Worm (Caenorhabditis elegans): Measurements from ENCODE around the gene fbxa-126.

fbxa-126 gene

ce11 chrIV:14318054-14318453, 3.5 kb downstream of the fbxa-126 start:
- TF ChIP-seq ZK185.1 (tag; optimal IDR thresholded peaks at IDR 0.05; ENCODE audit: poor library complexity, severe bottlenecking), result no peak
- no peak for TF ChIP-seq sdz-38 (tag; optimal IDR thresholded peaks at IDR 0.05)
- no peak for TF ChIP-seq rpc-1 (optimal IDR thresholded peaks at IDR 0.05)
- no peak for TF ChIP-seq rpc-1 (tag; optimal IDR thresholded peaks at IDR 0.05)
- no peak for TF ChIP-seq attf-3 (GFP tag; conservative IDR thresholded peaks at IDR 0.05)
- TF ChIP-seq Y53G8AR.9 (GFP tag; conservative IDR thresholded peaks at IDR 0.05), result no peak
- no peak for TF ChIP-seq lin-54 (GFP tag; optimal IDR thresholded peaks at IDR 0.05)
- TF ChIP-seq snpc-4 (GFP tag; optimal IDR thresholded peaks at IDR 0.05), result no peak
- peak in 2 of 4 experiments; percentile 24 to 69 for TF ChIP-seq snpc-4 (tag; optimal IDR thresholded peaks at IDR 0.05)
- no peak for TF ChIP-seq die-1 (tag; optimal IDR thresholded peaks at IDR 0.05)
- TF ChIP-seq hmg-1.2 (GFP tag; IDR thresholded peaks at IDR 0.05), result no peak
- no peak for TF ChIP-seq tbx-9 (tag; optimal IDR thresholded peaks at IDR 0.05; ENCODE audit: borderline replicate concordance)
- TF ChIP-seq attf-6 (GFP tag; IDR thresholded peaks at IDR 0.05), result peak; percentile 62; the same call in 1 of the 2 replicates
- no peak for TF ChIP-seq snpc-1.1 (tag; optimal IDR thresholded peaks at IDR 0.05; ENCODE audit: insufficient read depth)
- no peak for TF ChIP-seq F55B11.4 (tag; optimal IDR thresholded peaks at IDR 0.05; ENCODE audit: borderline replicate concordance, insufficient read depth)

- TF ChIP-seq attf-6 (GFP tag; IDR thresholded peaks at IDR 0.05), result peak; percentile 85
- peak; percentile 55 for TF ChIP-seq snpc-4 (GFP tag; optimal IDR thresholded peaks at IDR 0.05)
- TF ChIP-seq snpc-4 (tag; optimal IDR thresholded peaks at IDR 0.05), result peak; percentile 70 to 95 (median 78)
- TF ChIP-seq snpc-1.1 (tag; optimal IDR thresholded peaks at IDR 0.05; ENCODE audit: insufficient read depth), result peak; percentile 66
Observed at ce11 chrIV:14307381-14307999, 14.1 kb downstream of the fbxa-126 start.

DNA sequence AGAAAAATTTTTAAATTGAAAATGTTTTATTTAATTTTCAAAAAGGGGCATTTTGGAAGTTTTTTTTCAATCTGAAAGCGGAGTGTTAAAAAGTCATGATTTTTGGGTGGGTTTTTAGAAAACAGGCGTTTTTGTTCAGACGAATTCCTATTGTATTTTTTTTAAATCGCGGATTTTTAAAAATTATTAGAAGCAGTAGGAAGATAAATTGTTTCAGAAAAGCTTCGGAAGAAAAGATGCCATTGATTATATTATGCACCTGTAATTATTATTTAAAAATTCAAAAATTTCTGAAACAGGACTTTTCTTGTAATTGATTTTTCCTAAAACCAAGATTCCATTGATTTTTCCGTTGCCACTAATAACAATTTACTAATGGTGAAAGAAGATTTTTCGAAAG, 15.7 kb downstream of the fbxa-126 start:
- TF ChIP-seq snpc-4 (GFP tag; optimal IDR thresholded peaks at IDR 0.05) (no peak), snpc-4 (tag; optimal IDR thresholded peaks at IDR 0.05) (peak in 2 of 4 experiments; percentile 41 to 49), nhr-90 (tag; optimal IDR thresholded peaks at IDR 0.05) (no peak)

DNA sequence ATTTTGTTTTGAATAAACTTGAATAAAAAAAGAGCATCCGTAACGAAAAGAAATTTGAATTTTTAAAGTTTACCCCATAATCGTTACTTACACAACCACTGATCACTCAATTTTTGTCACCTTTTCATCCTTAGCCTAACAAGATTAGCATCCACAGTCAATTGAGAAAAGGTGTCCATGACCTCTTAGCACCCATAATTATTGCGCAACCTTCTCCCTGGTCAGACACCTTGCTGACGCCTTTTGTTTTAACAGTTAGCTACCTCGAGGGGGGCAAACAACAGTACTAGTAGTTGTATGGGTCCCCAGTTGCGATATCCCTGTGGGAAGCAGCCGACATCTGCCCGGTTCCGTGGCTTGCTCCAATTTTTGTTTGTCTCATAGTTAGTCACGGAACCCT, 24.5 kb downstream of the fbxa-126 start:
- TF ChIP-seq madf-8 (GFP tag; conservative IDR thresholded peaks at IDR 0.05) (no peak), nfyb-1 (GFP tag; IDR thresholded peaks at IDR 0.05) (no peak), attf-3 (GFP tag; conservative IDR thresholded peaks at IDR 0.05) (no peak), F33H1.4 (GFP tag; IDR thresholded peaks at IDR 0.05) (no peak), nhr-80 (tag; optimal IDR thresholded peaks at IDR 0.05) (no peak), lin-54 (GFP tag; optimal IDR thresholded peaks at IDR 0.05) (no peak), ceh-100 (GFP tag; IDR thresholded peaks at IDR 0.05) (no peak), nfya-1 (tag; optimal IDR thresholded peaks at IDR 0.05; ENCODE audit: borderline replicate concordance, insufficient read depth) (no peak), madf-10 (tag; optimal IDR thresholded peaks at IDR 0.05) (no peak), F39B2.1 (GFP tag; IDR thresholded peaks at IDR 0.05) (no peak), ztf-3 (GFP tag; optimal IDR thresholded peaks at IDR 0.05) (no peak), T07F8.4 (tag; optimal IDR thresholded peaks at IDR 0.05) (no peak), ceh-40 (GFP tag; IDR thresholded peaks at IDR 0.05) (no peak), sea-2 (GFP tag; IDR thresholded peaks at IDR 0.05) (no peak), C06A6.2 (GFP tag; conservative IDR thresholded peaks at IDR 0.05) (no peak), F52B5.7 (tag; optimal IDR thresholded peaks at IDR 0.05) (no peak), somi-1 (GFP tag; optimal IDR thresholded peaks at IDR 0.05) (no peak), T26A5.8 (tag; optimal IDR thresholded peaks at IDR 0.05) (no peak)

DNA sequence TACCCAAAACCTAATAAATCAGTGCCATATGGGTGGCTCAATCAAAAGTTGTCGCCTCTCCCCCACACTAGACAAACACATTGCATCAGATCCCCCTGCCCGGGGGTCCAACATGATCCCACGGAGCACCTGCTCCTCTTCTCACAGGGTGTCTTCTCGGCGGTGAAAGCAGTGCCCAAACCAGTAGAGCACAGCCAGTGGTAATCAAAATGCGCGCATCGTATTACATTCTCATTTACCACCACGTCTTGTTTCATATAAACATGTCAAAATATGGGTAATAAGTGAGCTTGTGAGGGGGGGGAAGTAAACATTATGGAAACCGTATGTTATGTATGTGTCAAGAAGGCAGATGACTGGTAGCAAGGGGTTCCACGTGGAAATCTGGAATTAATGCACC, 26.3 kb downstream of the fbxa-126 start:
- TF ChIP-seq lir-1 (GFP tag; conservative IDR thresholded peaks at IDR 0.05), result no peak
- TF ChIP-seq lsy-27 (tag; optimal IDR thresholded peaks at IDR 0.05; ENCODE audit: borderline replicate concordance, insufficient read depth), result no peak
- TF ChIP-seq hsf-1 (GFP tag; IDR thresholded peaks at IDR 0.05), result no peak
- no peak for TF ChIP-seq tlf-1 (GFP tag; optimal IDR thresholded peaks at IDR 0.05)
- no peak for TF ChIP-seq F52B5.7 (tag; optimal IDR thresholded peaks at IDR 0.05)
- no peak for TF ChIP-seq F57A8.1 (GFP tag; optimal IDR thresholded peaks at IDR 0.05)
- TF ChIP-seq Y67H2A.10 (GFP tag; conservative IDR thresholded peaks at IDR 0.05), result no peak
- no peak for TF ChIP-seq rcor-1 (GFP tag; IDR thresholded peaks at IDR 0.05)
- no peak for TF ChIP-seq F22D6.2 (tag; optimal IDR thresholded peaks at IDR 0.05)
- no peak for TF ChIP-seq madf-6 (GFP tag; IDR thresholded peaks at IDR 0.05)
- TF ChIP-seq aptf-2 (GFP tag; conservative IDR thresholded peaks at IDR 0.05), result no peak
- no peak for TF ChIP-seq Y79H2A.3 (GFP tag; conservative IDR thresholded peaks at IDR 0.05)
